Worm (Caenorhabditis elegans): ENCODE measurements around the gene pxl-1.

pxl-1 gene

ce11 chrIII:5843662-5844061 is 52.2 kb downstream of the pxl-1 start (continued):
- no peak for TF ChIP-seq egl-13 (tag; optimal IDR thresholded peaks at IDR 0.05)
- TF ChIP-seq unc-62 (GFP tag; optimal IDR thresholded peaks at IDR 0.05), result no peak
- TF ChIP-seq egl-27 (tag; optimal IDR thresholded peaks at IDR 0.05), result no peak
- no peak for TF ChIP-seq unc-86 (tag; optimal IDR thresholded peaks at IDR 0.05)
- TF ChIP-seq zip-4 (GFP tag; optimal IDR thresholded peaks at IDR 0.05), result no peak
- no peak for TF ChIP-seq jun-1 (tag; optimal IDR thresholded peaks at IDR 0.05)
- no peak for TF ChIP-seq pax-3 (tag; optimal IDR thresholded peaks at IDR 0.05)
- TF ChIP-seq elt-3 (tag; optimal IDR thresholded peaks at IDR 0.05), result no peak
- TF ChIP-seq nhr-12 (tag; optimal IDR thresholded peaks at IDR 0.05), result no peak
- TF ChIP-seq fkh-10 (GFP tag; optimal IDR thresholded peaks at IDR 0.05), result no peak
- TF ChIP-seq nhr-11 (tag; optimal IDR thresholded peaks at IDR 0.05), result no peak
- TF ChIP-seq tlp-1 (tag; optimal IDR thresholded peaks at IDR 0.05), result no peak
- TF ChIP-seq nhr-84 (tag; optimal IDR thresholded peaks at IDR 0.05), result no peak
- peak; percentile 13 for TF ChIP-seq nhr-47 (tag; optimal IDR thresholded peaks at IDR 0.05)
- no peak for TF ChIP-seq ztf-4 (tag; optimal IDR thresholded peaks at IDR 0.05)
- TF ChIP-seq xbp-1 (tag; optimal IDR thresholded peaks at IDR 0.05), result no peak
- TF ChIP-seq ceh-8 (GFP tag; optimal IDR thresholded peaks at IDR 0.05), result no peak
- peak; percentile 55 for TF ChIP-seq tbx-2 (tag; optimal IDR thresholded peaks at IDR 0.05)
- no peak for TF ChIP-seq Y116A8C.19 (tag; optimal IDR thresholded peaks at IDR 0.05; ENCODE audit: borderline replicate concordance)
- TF ChIP-seq sptf-1 (tag; optimal IDR thresholded peaks at IDR 0.05), result no peak
- TF ChIP-seq snpc-4 (tag; optimal IDR thresholded peaks at IDR 0.05), result no peak
- no peak for TF ChIP-seq nhr-85 (tag)
- no peak for TF ChIP-seq hlh-4 (tag; optimal IDR thresholded peaks at IDR 0.05)
- TF ChIP-seq ceh-88 (GFP tag; IDR thresholded peaks at IDR 0.05), result no peak
- TF ChIP-seq F16B12.6 (tag; optimal IDR thresholded peaks at IDR 0.05), result no peak
- TF ChIP-seq ama-1 (optimal IDR thresholded peaks at IDR 0.05), result no peak
- no peak for TF ChIP-seq efl-3 (GFP tag; optimal IDR thresholded peaks at IDR 0.05)
- peak in 1 of 2 experiments; percentile 31 for TF ChIP-seq lsy-2 (tag; optimal IDR thresholded peaks at IDR 0.05)
- TF ChIP-seq rnt-1 (tag; optimal IDR thresholded peaks at IDR 0.05), result peak; percentile 18
- TF ChIP-seq lin-13 (GFP tag; optimal IDR thresholded peaks at IDR 0.05), result no peak
- no peak for TF ChIP-seq pqm-1 (tag; optimal IDR thresholded peaks at IDR 0.05)
- TF ChIP-seq lir-3 (tag; optimal IDR thresholded peaks at IDR 0.05; ENCODE audit: poor library complexity), result no peak
- TF ChIP-seq dsc-1 (tag; optimal IDR thresholded peaks at IDR 0.05), result no peak
- no peak for TF ChIP-seq ceh-63 (GFP tag; optimal IDR thresholded peaks at IDR 0.05)
- no peak for TF ChIP-seq C04F5.9 (tag; optimal IDR thresholded peaks at IDR 0.05)
- TF ChIP-seq unc-30 (tag; optimal IDR thresholded peaks at IDR 0.05), result no peak
- TF ChIP-seq lin-14 (GFP tag; optimal IDR thresholded peaks at IDR 0.05), result peak; percentile 75
- TF ChIP-seq ztf-11 (tag; optimal IDR thresholded peaks at IDR 0.05), result no peak
- no peak for TF ChIP-seq dpl-1 (GFP tag; optimal IDR thresholded peaks at IDR 0.05)
- TF ChIP-seq nhr-71 (tag; optimal IDR thresholded peaks at IDR 0.05), result peak; percentile 70
- TF ChIP-seq nhr-20 (tag; optimal IDR thresholded peaks at IDR 0.05), result peak; percentile 34
- no peak for TF ChIP-seq snu-23 (GFP tag; optimal IDR thresholded peaks at IDR 0.05)
- no peak for TF ChIP-seq lin-35 (GFP tag; optimal IDR thresholded peaks at IDR 0.05)
- TF ChIP-seq nhr-77 (tag; optimal IDR thresholded peaks at IDR 0.05), result peak; percentile 11
- peak; percentile 40 for TF ChIP-seq mep-1 (tag; optimal IDR thresholded peaks at IDR 0.05)
- no peak for TF ChIP-seq irx-1 (tag; optimal IDR thresholded peaks at IDR 0.05)
- no peak for TF ChIP-seq pag-3 (tag; optimal IDR thresholded peaks at IDR 0.05; ENCODE audit: borderline replicate concordance, insufficient read depth)
- no peak for TF ChIP-seq isw-1 (GFP tag; IDR thresholded peaks at IDR 0.05)
- no peak for TF ChIP-seq nhr-237 (tag; optimal IDR thresholded peaks at IDR 0.05)
- no peak for TF ChIP-seq unc-98 (GFP tag; IDR thresholded peaks at IDR 0.05)
- no peak for TF ChIP-seq fkh-4 (tag; optimal IDR thresholded peaks at IDR 0.05; ENCODE audit: borderline replicate concordance)
- TF ChIP-seq sup-37 (GFP tag; optimal IDR thresholded peaks at IDR 0.05), result no peak
- no peak for TF ChIP-seq unc-130 (tag; optimal IDR thresholded peaks at IDR 0.05)
- no peak for TF ChIP-seq nhr-28 (tag; optimal IDR thresholded peaks at IDR 0.05)

Measured in whole organism, L1 larva.